Worm (Caenorhabditis elegans): ENCODE data around the gene T28D9.4.

T28D9.4 gene

ce11 chrII:6522622-6523254, 46.0 kb downstream of the T28D9.4 start:
- peak; percentile 10 for TF ChIP-seq die-1 (tag; optimal IDR thresholded peaks at IDR 0.05)
- TF ChIP-seq nhr-80 (tag; optimal IDR thresholded peaks at IDR 0.05), result peak; percentile 10
- TF ChIP-seq nhr-90 (tag; optimal IDR thresholded peaks at IDR 0.05), result peak; percentile 0
- TF ChIP-seq snpc-1.3 (tag; optimal IDR thresholded peaks at IDR 0.05; ENCODE audit: insufficient read depth), result no peak
- no peak for TF ChIP-seq C06A6.2 (GFP tag; conservative IDR thresholded peaks at IDR 0.05)
- TF ChIP-seq pbrm-1 (GFP tag; IDR thresholded peaks at IDR 0.05), result no peak
- TF ChIP-seq lin-26 (GFP tag; IDR thresholded peaks at IDR 0.05), result 0 out of 2 replicates have a peak, but pooled peaks have one; percentile 29
- TF ChIP-seq cebp-2 (GFP tag; IDR thresholded peaks at IDR 0.05), result no peak
- TF ChIP-seq K11D2.4 (GFP tag; IDR thresholded peaks at IDR 0.05), result no peak
- TF ChIP-seq athp-1 (tag; optimal IDR thresholded peaks at IDR 0.05), result no peak
- TF ChIP-seq repo-1 (tag; optimal IDR thresholded peaks at IDR 0.05), result no peak
- no peak for TF ChIP-seq nhr-120 (GFP tag; IDR thresholded peaks at IDR 0.05)
- TF ChIP-seq pha-4 (tag; optimal IDR thresholded peaks at IDR 0.05), result no peak
- TF ChIP-seq egl-44 (GFP tag; IDR thresholded peaks at IDR 0.05), result 0 out of 2 replicates have a peak, but pooled peaks have one; percentile 30
- TF ChIP-seq hlh-12 (tag; optimal IDR thresholded peaks at IDR 0.05), result no peak

ce11 chrII:6523940-6524339, 47.2 kb downstream of the T28D9.4 start:
- TF ChIP-seq lir-1 (GFP tag; conservative IDR thresholded peaks at IDR 0.05) (no peak), K12H6.12 (tag; optimal IDR thresholded peaks at IDR 0.05) (no peak), pbrm-1 (GFP tag; IDR thresholded peaks at IDR 0.05) (no peak), ztf-25 (GFP tag; IDR thresholded peaks at IDR 0.05) (no peak), attf-5 (GFP tag; optimal IDR thresholded peaks at IDR 0.05) (no peak), attf-3 (GFP tag; conservative IDR thresholded peaks at IDR 0.05) (no peak), pha-4 (tag; optimal IDR thresholded peaks at IDR 0.05) (no peak), atf-7 (tag; optimal IDR thresholded peaks at IDR 0.05) (no peak), bed-1 (GFP tag; IDR thresholded peaks at IDR 0.05) (no peak), ceh-40 (GFP tag; IDR thresholded peaks at IDR 0.05) (no peak), fkh-3 (tag; optimal IDR thresholded peaks at IDR 0.05) (no peak), ceh-79 (tag; optimal IDR thresholded peaks at IDR 0.05) (no peak), F57A8.1 (GFP tag; optimal IDR thresholded peaks at IDR 0.05) (no peak), aptf-3 (GFP tag; IDR thresholded peaks at IDR 0.05) (no peak), F37B4.10 (GFP tag; IDR thresholded peaks at IDR 0.05) (no peak), B0019.2 (GFP tag; conservative IDR thresholded peaks at IDR 0.05) (no peak), tlf-1 (GFP tag; optimal IDR thresholded peaks at IDR 0.05) (no peak)

ce11 chrII:6524501-6524977, 47.8 kb downstream of the T28D9.4 start, which contains the start of gene C56E6.2:
TSS of gene C56E6.2 (plus strand) at chrII:6524927.
- 0 out of 2 replicates have a peak, but pooled peaks have one; percentile 35 for TF ChIP-seq ceh-40 (GFP tag; IDR thresholded peaks at IDR 0.05)
- no peak for TF ChIP-seq ztf-26 (tag; optimal IDR thresholded peaks at IDR 0.05)
- TF ChIP-seq nhr-80 (tag; optimal IDR thresholded peaks at IDR 0.05), result peak; percentile 43
- no peak for TF ChIP-seq sdz-38 (tag; optimal IDR thresholded peaks at IDR 0.05)

ce11 chrII:6526136-6526684, 49.5 kb downstream of the T28D9.4 start:
- peak; percentile 19 for TF ChIP-seq repo-1 (tag; optimal IDR thresholded peaks at IDR 0.05)
- peak; percentile 14 for TF ChIP-seq ama-1 (optimal IDR thresholded peaks at IDR 0.05)
- TF ChIP-seq ama-1 (GFP tag; optimal IDR thresholded peaks at IDR 0.05), result no peak
- TF ChIP-seq madf-10 (tag; optimal IDR thresholded peaks at IDR 0.05), result no peak
- TF ChIP-seq T07F8.4 (tag; optimal IDR thresholded peaks at IDR 0.05), result no peak
